Fruit fly (Drosophila melanogaster) whole organism, pupa: ENCODE results near the gene pira.

Experiments
- CG10348 ChIP-seq: fragments of 200-800 bp; sonication (Bioruptor generic); IDR thresholded peaks from 2 replicates; pipeline ENCODE4 v1.3.6; 2022; ENCODE audit warnings: missing biosample characterization, missing genetic modification characterization
- CG12605 ChIP-seq: fragments of 200-800 bp; sonication (Bioruptor generic); IDR thresholded peaks from 2 replicates; pipeline ENCODE4 v1.3.6; 2022; ENCODE audit warnings: missing biosample characterization, missing genetic modification characterization
- CG15710 ChIP-seq: fragments of 200-800 bp; sonication (Bioruptor generic); optimal IDR thresholded peaks from 2 replicates; lab custom pipeline; 2018; ENCODE audit warnings: missing biosample characterization, mild to moderate bottlenecking, missing genetic modification characterization, moderate library complexity
- CG17806 ChIP-seq: fragments of 200-800 bp; sonication (Bioruptor generic); optimal IDR thresholded peaks from 2 replicates; lab custom pipeline; 2018; ENCODE audit warnings: missing biosample characterization, mild to moderate bottlenecking, missing genetic modification characterization, moderate library complexity
- CG34367 ChIP-seq: fragments of 200-800 bp; sonication (Bioruptor generic); optimal IDR thresholded peaks from 2 replicates; lab custom pipeline; 2018; ENCODE audit warnings: missing biosample characterization, mild to moderate bottlenecking, missing genetic modification characterization
- CG4496 ChIP-seq: fragments of 200-800 bp; sonication (Bioruptor generic); IDR thresholded peaks from 3 replicates; pipeline ENCODE4 v1.3.6; 2022; ENCODE audit warnings: missing biosample characterization, missing genetic modification characterization
- CG8301 ChIP-seq: fragments of 200-800 bp; sonication (Bioruptor generic); optimal IDR thresholded peaks from 2 replicates; lab custom pipeline; 2018; ENCODE audit warnings: missing biosample characterization, mild to moderate bottlenecking, missing genetic modification characterization
- CG9948 ChIP-seq: fragments of 200-800 bp; sonication (Bioruptor generic); optimal IDR thresholded peaks from 2 replicates; lab custom pipeline; 2018; ENCODE audit warnings: missing biosample characterization, mild to moderate bottlenecking, missing genetic modification characterization, moderate library complexity
- D1 ChIP-seq: fragments of 200-800 bp; sonication (Bioruptor generic); optimal IDR thresholded peaks from 2 replicates; lab custom pipeline; 2018; ENCODE audit warnings: missing biosample characterization, mild to moderate bottlenecking, missing genetic modification characterization, moderate library complexity
- Pif1A ChIP-seq: fragments of 200-800 bp; sonication (Bioruptor generic); optimal IDR thresholded peaks from 3 replicates; lab custom pipeline; 2016; ENCODE audit warnings: missing biosample characterization, missing genetic modification characterization
- Pif1B ChIP-seq: fragments of 200-800 bp; sonication (Bioruptor generic); optimal IDR thresholded peaks from 3 replicates; lab custom pipeline; 2016; ENCODE audit warnings: missing biosample characterization, missing genetic modification characterization
- fd96Ca ChIP-seq: fragments of 200-800 bp; sonication (Bioruptor generic); IDR thresholded peaks from 3 replicates; pipeline ENCODE4 v1.3.6; 2022; ENCODE audit warnings: missing biosample characterization, missing genetic modification characterization
- gl ChIP-seq: fragments of 200-800 bp; sonication (Bioruptor generic); optimal IDR thresholded peaks from 2 replicates; lab custom pipeline; 2018; ENCODE audit warnings: missing biosample characterization, mild to moderate bottlenecking, missing genetic modification characterization

DNA sequence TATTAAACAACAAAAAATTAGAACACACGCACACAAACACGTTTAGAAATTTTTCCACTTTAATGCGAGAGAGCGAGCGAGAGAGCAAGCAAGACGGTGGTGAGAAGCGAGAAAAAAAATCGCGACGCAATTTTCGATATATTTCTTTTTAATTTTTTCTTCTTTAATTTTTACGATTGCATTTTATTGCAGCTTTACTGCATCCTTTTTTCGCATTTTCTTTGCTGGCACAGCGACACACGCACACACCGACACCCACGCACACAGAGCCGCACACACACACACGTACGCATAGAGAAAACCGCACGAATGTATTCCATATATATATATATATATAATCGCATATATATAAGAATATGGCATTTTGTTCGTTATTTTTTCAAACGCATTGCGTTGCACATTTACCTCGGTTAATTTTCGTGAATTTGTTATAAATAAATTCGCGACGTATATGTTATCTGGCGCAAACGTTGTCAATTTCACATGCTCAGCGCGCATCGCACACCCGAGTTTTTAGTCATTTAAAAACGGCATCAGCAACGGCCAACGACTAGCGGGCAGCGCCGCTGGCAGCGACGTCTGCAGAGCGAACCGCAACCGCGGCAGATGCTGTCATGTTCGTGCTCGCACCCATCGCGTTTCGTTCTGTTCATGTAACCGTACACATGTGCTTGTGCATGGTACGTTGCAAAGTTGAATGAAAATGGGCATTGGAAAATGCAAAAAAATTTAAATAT is 21.3 kb downstream of the pira start, which contains the start of gene Smr:
- TF ChIP-seq Pif1A (GFP tag; lab: Kevin White, UChicago) = no peak
- no peak for TF ChIP-seq gl (tag; lab: Kevin White, UChicago)
- TF ChIP-seq CG10348 (GFP tag; lab: Robert Waterston, UW) = no peak
- peak; percentile 54; the same call in 1 of the 3 replicates for TF ChIP-seq CG4496 (GFP tag; lab: Robert Waterston, UW)
- TF ChIP-seq CG9948 (tag; lab: Kevin White, UChicago) = no peak
- TF ChIP-seq CG17806 (tag; lab: Kevin White, UChicago) = no peak
- TF ChIP-seq CG34367 (tag; lab: Kevin White, UChicago) = no peak
- TF ChIP-seq CG12605 (GFP tag; lab: Robert Waterston, UW) = no peak
- no peak for TF ChIP-seq Pif1B (GFP tag; lab: Kevin White, UChicago)
- TF ChIP-seq D1 (tag; lab: Kevin White, UChicago) = no peak
- no peak for TF ChIP-seq CG15710 (tag; lab: Kevin White, UChicago)
- no peak for TF ChIP-seq CG8301 (tag; lab: Kevin White, UChicago)
- TF ChIP-seq fd96Ca (GFP tag; lab: Robert Waterston, UW) = no peak
